Worm (Caenorhabditis elegans): ENCODE results near the gene flp-4.

ce11 chrII:10001546-10001945 lies 47.1 kb upstream of the flp-4 start, which contains the start of gene ZK892.3:
- TF ChIP-seq ama-1 (optimal IDR thresholded peaks at IDR 0.05) (no peak), aly-2 (tag; optimal IDR thresholded peaks at IDR 0.05) (no peak), nhr-237 (tag; optimal IDR thresholded peaks at IDR 0.05) (no peak), nhr-11 (tag; optimal IDR thresholded peaks at IDR 0.05) (no peak), elt-3 (tag; optimal IDR thresholded peaks at IDR 0.05) (no peak), skn-1 (tag; optimal IDR thresholded peaks at IDR 0.05) (no peak), fos-1 (tag; optimal IDR thresholded peaks at IDR 0.05) (no peak)

Measured in whole organism, L2 larva.